Worm (Caenorhabditis elegans) whole organism, L3 larva: ENCODE data around the gene asp-1.

Experiments used
- aly-2 ChIP-seq: fragments of 150-350 bp; optimal IDR thresholded peaks from 2 replicates; lab custom pipeline; 2014; ENCODE audit warnings: missing biosample characterization, missing genetic modification characterization
- ceh-16 ChIP-seq: sonication (generic microtip); optimal IDR thresholded peaks from 2 replicates; lab custom pipeline; 2017; ENCODE audit warnings: missing biosample characterization, missing genetic modification characterization
- ceh-82 ChIP-seq: fragments of 150-350 bp; optimal IDR thresholded peaks from 2 replicates; lab custom pipeline; 2014; ENCODE audit warnings: missing biosample characterization, missing genetic modification characterization
- egl-5 ChIP-seq: fragments of 150-350 bp; optimal IDR thresholded peaks from 2 replicates; lab custom pipeline; 2017; ENCODE audit warnings: missing biosample characterization, missing genetic modification reagents, missing genetic modification characterization, inconsistent platforms
- elt-1 ChIP-seq: fragments of 150-350 bp; optimal IDR thresholded peaks from 2 replicates; lab custom pipeline; 2014; ENCODE audit warnings: missing biosample characterization, missing genetic modification characterization
- nhr-11 ChIP-seq: fragments of 150-350 bp; optimal IDR thresholded peaks from 2 replicates; lab custom pipeline; 2014; ENCODE audit warnings: missing biosample characterization, missing genetic modification characterization
- pqm-1 ChIP-seq: fragments of 150-350 bp; optimal IDR thresholded peaks from 2 replicates; lab custom pipeline; 2017; ENCODE audit warnings: missing biosample characterization, missing genetic modification characterization, inconsistent platforms
- skn-1 ChIP-seq: fragments of 150-350 bp; optimal IDR thresholded peaks from 2 replicates; lab custom pipeline; 2014; ENCODE audit warnings: missing biosample characterization, missing genetic modification characterization
- snpc-4 ChIP-seq: fragments of 150-350 bp; optimal IDR thresholded peaks from 2 replicates; lab custom pipeline; 2014; ENCODE audit warnings: missing biosample characterization, missing genetic modification characterization
- tbx-2 ChIP-seq: sonication (generic microtip); optimal IDR thresholded peaks from 2 replicates; lab custom pipeline; 2016; ENCODE audit warnings: mild to moderate bottlenecking, missing genetic modification characterization, missing compliant biosample characterization
- unc-62 ChIP-seq: fragments of 150-350 bp; sonication (generic microtip); optimal IDR thresholded peaks from 4 replicates; lab custom pipeline; 2014; ENCODE audit warnings: missing biosample characterization, missing genetic modification reagents, missing genetic modification characterization
- zag-1 ChIP-seq: fragments of 150-350 bp; optimal IDR thresholded peaks from 2 replicates; lab custom pipeline; 2014; ENCODE audit warnings: missing biosample characterization, missing genetic modification characterization
- ztf-11 ChIP-seq: fragments of 150-350 bp; optimal IDR thresholded peaks from 2 replicates; lab custom pipeline; 2014; ENCODE audit warnings: missing biosample characterization, missing genetic modification characterization

- TF ChIP-seq ceh-82 (tag; lab: Kevin White, UChicago) (no peak), snpc-4 (tag; lab: Kevin White, UChicago) (no peak), zag-1 (tag; lab: Kevin White, UChicago) (no peak), unc-62 (GFP tag; lab: Kevin White, UChicago) (no peak), tbx-2 (tag; lab: Kevin White, UChicago) (no peak), ztf-11 (tag; lab: Kevin White, UChicago) (no peak), pqm-1 (tag; lab: Kevin White, UChicago) (peak; percentile 7), aly-2 (no peak), ceh-16 (no peak), egl-5 (tag; lab: Kevin White, UChicago) (no peak), nhr-11 (tag; lab: Kevin White, UChicago) (no peak), skn-1 (tag; lab: Kevin White, UChicago) (no peak), elt-1 (tag; lab: Kevin White, UChicago) (no peak)
Observed at ce11 chrV:19083789-19084188, 33.2 kb upstream of the asp-1 start.
